Worm (Caenorhabditis elegans): ENCODE data around the gene F35E12.9.

- TF ChIP-seq nhr-76 (tag; optimal IDR thresholded peaks at IDR 0.05) (no peak), sox-4 (tag; optimal IDR thresholded peaks at IDR 0.05) (no peak), unc-62 (GFP tag; optimal IDR thresholded peaks at IDR 0.05) (no peak), ama-1 (optimal IDR thresholded peaks at IDR 0.05) (no peak), ztf-11 (tag; optimal IDR thresholded peaks at IDR 0.05) (no peak), elt-3 (tag; optimal IDR thresholded peaks at IDR 0.05) (no peak), efl-1 (optimal IDR thresholded peaks at IDR 0.05) (no peak), efl-1 (GFP tag; optimal IDR thresholded peaks at IDR 0.05 in 1 of 2) (no peak), ceh-82 (tag; optimal IDR thresholded peaks at IDR 0.05) (no peak)
Observed at ce11 chrV:13768941-13769436, 24.1 kb upstream of the F35E12.9 start, which contains the start of gene nas-24.
